Fruit fly (Drosophila melanogaster) whole organism, embryonic: ENCODE measurements around the gene MEP-1.

Source experiments
- Ada2b ChIP-seq: fragments of 200-800 bp; sonication (Bioruptor generic); IDR thresholded peaks from 2 replicates; pipeline ENCODE4 v1.3.6; 2022; ENCODE audit warnings: missing biosample characterization, missing genetic modification characterization
- Bgb ChIP-seq: fragments of 200-800 bp; sonication (Bioruptor generic); IDR thresholded peaks from 2 replicates; pipeline ENCODE4 v1.3.6; 2022; ENCODE audit warnings: missing biosample characterization, missing genetic modification characterization; ENCODE audit not compliant: partially characterized antibody
- CG10147 ChIP-seq: fragments of 200-800 bp; sonication (Bioruptor generic); optimal IDR thresholded peaks from 2 replicates; lab custom pipeline; 2019; ENCODE audit warnings: missing biosample characterization, mild to moderate bottlenecking, missing genetic modification characterization, moderate library complexity
- CG10543 ChIP-seq: fragments of 200-800 bp; sonication (Bioruptor generic); optimal IDR thresholded peaks from 3 replicates; lab custom pipeline; 2017; ENCODE audit warnings: missing biosample characterization, mild to moderate bottlenecking, missing genetic modification characterization, moderate library complexity
- CG11247 ChIP-seq: fragments of 200-800 bp; sonication (Bioruptor generic); IDR thresholded peaks from 2 replicates; pipeline ENCODE4 v1.3.6; 2022; ENCODE audit warnings: missing biosample characterization, missing genetic modification characterization
- CG11456 ChIP-seq: fragments of 200-800 bp; sonication (Bioruptor generic); IDR thresholded peaks from 3 replicates; pipeline ENCODE4 v1.3.6; 2022; ENCODE audit warnings: missing biosample characterization, missing genetic modification characterization
- CG11696 ChIP-seq: fragments of 200-800 bp; sonication (Bioruptor generic); IDR thresholded peaks from 2 replicates; pipeline ENCODE4 v1.3.6; 2022; ENCODE audit warnings: missing biosample characterization, missing genetic modification characterization
- CG12391 ChIP-seq: fragments of 200-800 bp; sonication (Bioruptor generic); optimal IDR thresholded peaks from 3 replicates; lab custom pipeline; 2018; ENCODE audit warnings: missing biosample characterization, mild to moderate bottlenecking, missing genetic modification characterization, moderate library complexity
- CG15601 ChIP-seq: fragments of 200-800 bp; sonication (Bioruptor generic); optimal IDR thresholded peaks from 3 replicates; lab custom pipeline; 2019; ENCODE audit warnings: missing biosample characterization, mild to moderate bottlenecking, missing genetic modification characterization, moderate library complexity
- CG17802 ChIP-seq: fragments of 200-800 bp; sonication (Bioruptor generic); optimal IDR thresholded peaks from 2 replicates; lab custom pipeline; 2018; ENCODE audit warnings: missing biosample characterization, mild to moderate bottlenecking, missing genetic modification characterization, moderate library complexity
- CG2202 ChIP-seq: fragments of 200-800 bp; sonication (Bioruptor generic); optimal IDR thresholded peaks from 2 replicates; lab custom pipeline; 2018; ENCODE audit warnings: missing biosample characterization, mild to moderate bottlenecking, missing genetic modification characterization
- CG34224 ChIP-seq: fragments of 200-800 bp; sonication (Bioruptor generic); IDR thresholded peaks from 3 replicates; pipeline ENCODE4 v1.3.6; 2022; ENCODE audit warnings: missing biosample characterization, missing genetic modification characterization; ENCODE audit not compliant: partially characterized antibody
- CG6765 ChIP-seq: fragments of 200-800 bp; sonication (Bioruptor generic); optimal IDR thresholded peaks from 3 replicates; lab custom pipeline; 2017; ENCODE audit warnings: missing biosample characterization, mild to moderate bottlenecking, missing genetic modification characterization
- CG7556 ChIP-seq: fragments of 200-800 bp; sonication (Bioruptor generic); optimal IDR thresholded peaks from 2 replicates; lab custom pipeline; 2017; ENCODE audit warnings: missing biosample characterization, mild to moderate bottlenecking, missing genetic modification characterization
- CG9437 ChIP-seq: fragments of 200-800 bp; sonication (Bioruptor generic); optimal IDR thresholded peaks from 2 replicates; lab custom pipeline; 2018; ENCODE audit warnings: missing biosample characterization, mild to moderate bottlenecking, missing genetic modification characterization
- CG9932 ChIP-seq: fragments of 200-800 bp; sonication (Bioruptor generic); IDR thresholded peaks from 2 replicates; pipeline ENCODE4 v1.3.6; 2022; ENCODE audit warnings: missing biosample characterization, missing genetic modification characterization
- D19B ChIP-seq: fragments of 200-800 bp; sonication (Bioruptor generic); optimal IDR thresholded peaks from 2 replicates; lab custom pipeline; 2017; ENCODE audit warnings: missing biosample characterization, mild to moderate bottlenecking, missing genetic modification characterization
- Dek ChIP-seq: fragments of 200-800 bp; sonication (Bioruptor generic); optimal IDR thresholded peaks from 3 replicates; lab custom pipeline; 2019; ENCODE audit warnings: missing biosample characterization, mild to moderate bottlenecking, missing genetic modification characterization, moderate library complexity
- Dip2 ChIP-seq: fragments of 200-800 bp; sonication (Bioruptor generic); IDR thresholded peaks from 2 replicates; pipeline ENCODE4 v1.3.6; 2022; ENCODE audit warnings: missing biosample characterization, missing genetic modification characterization
- E2f2 ChIP-seq: fragments of 200-800 bp; sonication (Bioruptor generic); IDR thresholded peaks from 2 replicates; pipeline ENCODE4 v1.3.6; 2022; ENCODE audit warnings: missing biosample characterization, missing genetic modification characterization
- HmgZ ChIP-seq: fragments of 200-800 bp; sonication (Bioruptor generic); optimal IDR thresholded peaks from 2 replicates; lab custom pipeline; 2018; ENCODE audit warnings: missing biosample characterization, mild to moderate bottlenecking, missing genetic modification characterization
- Hmr ChIP-seq: fragments of 200-800 bp; sonication (Bioruptor generic); optimal IDR thresholded peaks from 3 replicates; lab custom pipeline; 2017; ENCODE audit warnings: mild to moderate bottlenecking, missing biosample characterization, missing genetic modification reagents, missing genetic modification characterization
- Lim3 ChIP-seq: fragments of 200-800 bp; sonication (Bioruptor generic); IDR thresholded peaks from 2 replicates; pipeline ENCODE4 v1.3.6; 2022; ENCODE audit warnings: missing biosample characterization, missing genetic modification characterization
- Nf-YB ChIP-seq: fragments of 200-800 bp; sonication (Bioruptor generic); optimal IDR thresholded peaks from 3 replicates; lab custom pipeline; 2019; ENCODE audit warnings: missing biosample characterization, mild to moderate bottlenecking, missing genetic modification characterization, moderate library complexity
- Poxn ChIP-seq: fragments of 200-800 bp; sonication (Bioruptor generic); IDR thresholded peaks from 2 replicates; pipeline ENCODE4 v1.3.6; 2022; ENCODE audit warnings: missing biosample characterization, missing genetic modification characterization
- Ravus ChIP-seq: fragments of 200-800 bp; sonication (Bioruptor generic); IDR thresholded peaks from 2 replicates; pipeline ENCODE4 v1.3.6; 2022; ENCODE audit warnings: missing biosample characterization, missing genetic modification characterization
- Ssrp ChIP-seq: fragments of 200-800 bp; sonication (Bioruptor generic); optimal IDR thresholded peaks from 2 replicates; lab custom pipeline; 2018; ENCODE audit warnings: missing biosample characterization, mild to moderate bottlenecking, missing genetic modification characterization, moderate library complexity
- Stat92E ChIP-seq, 3 experiments: fragments of >200 bp in 2 of 3; fragments of 200-800 bp in 1 of 3; sonication (Bioruptor generic) in 1 of 3; optimal IDR thresholded peaks; 2 replicates each; lab custom pipeline; 2017 to 2019; ENCODE audit warnings: missing biosample characterization in 3 of 3, missing genetic modification characterization in 3 of 3, mild to moderate bottlenecking in 1 of 3, moderate library complexity in 1 of 3
- TFAM ChIP-seq: fragments of 200-800 bp; sonication (Bioruptor generic); optimal IDR thresholded peaks from 2 replicates; lab custom pipeline; 2017; ENCODE audit warnings: missing biosample characterization, missing genetic modification characterization, inconsistent platforms
- Xbp1 ChIP-seq: fragments of 200-800 bp; sonication (Bioruptor generic); optimal IDR thresholded peaks from 3 replicates; lab custom pipeline; 2016; ENCODE audit warnings: missing biosample characterization, mild to moderate bottlenecking, missing genetic modification characterization
- YL-1 ChIP-seq: fragments of 200-800 bp; sonication (Bioruptor generic); optimal IDR thresholded peaks from 3 replicates; lab custom pipeline; 2017; ENCODE audit warnings: missing biosample characterization, mild to moderate bottlenecking, missing genetic modification characterization
- abd-A ChIP-seq: fragments of 200-800 bp; sonication (Bioruptor generic); optimal IDR thresholded peaks from 3 replicates; lab custom pipeline; 2019; ENCODE audit warnings: missing biosample characterization, mild to moderate bottlenecking, missing genetic modification characterization, moderate library complexity
- cg ChIP-seq: fragments of 200-800 bp; sonication (Bioruptor generic); optimal IDR thresholded peaks from 3 replicates; lab custom pipeline; 2019; ENCODE audit warnings: missing biosample characterization, mild to moderate bottlenecking, missing genetic modification characterization, moderate library complexity
- dimm ChIP-seq: fragments of 200-800 bp; sonication (Bioruptor generic); IDR thresholded peaks from 2 replicates; pipeline ENCODE4 v1.3.6; 2022; ENCODE audit warnings: missing biosample characterization, missing genetic modification characterization
- hkb ChIP-seq, 2 experiments: fragments of 200-800 bp in 1 of 2; fragments of >200 bp in 1 of 2; sonication (Bioruptor generic) in 1 of 2; IDR thresholded peaks in 1 of 2; optimal IDR thresholded peaks in 1 of 2; 2 replicates each; pipeline versions ENCODE4 v1.3.6 to Lab custom; 2017 to 2022; ENCODE audit warnings: missing biosample characterization in 1 of 2, missing genetic modification characterization in 1 of 2
- knrl ChIP-seq: fragments of 200-800 bp; sonication (Bioruptor generic); IDR thresholded peaks from 3 replicates; pipeline ENCODE4 v1.3.6; 2022; ENCODE audit warnings: missing biosample characterization, missing genetic modification characterization; ENCODE audit not compliant: partially characterized antibody
- sc ChIP-seq, 3 experiments: fragments of >200 bp in 2 of 3; fragments of 200-800 bp in 1 of 3; sonication (Bioruptor generic) in 1 of 3; optimal IDR thresholded peaks; 2 replicates in 2 of 3; 3 replicates in 1 of 3; lab custom pipeline; 2017; ENCODE audit warnings: mild to moderate bottlenecking in 1 of 3, missing biosample characterization in 1 of 3, missing genetic modification characterization in 1 of 3, missing genetic modification reagents in 1 of 3
- sd ChIP-seq: fragments of 200-800 bp; sonication (Bioruptor generic); optimal IDR thresholded peaks from 3 replicates; lab custom pipeline; 2018; ENCODE audit warnings: missing biosample characterization, mild to moderate bottlenecking, missing genetic modification characterization, moderate library complexity
- sens ChIP-seq: fragments of 200-800 bp; sonication (Bioruptor generic); peaks from one replicate; lab custom pipeline; 2016; ENCODE audit warnings: missing biosample characterization, missing genetic modification characterization
- so ChIP-seq: fragments of 200-800 bp; sonication (Bioruptor generic); IDR thresholded peaks from 3 replicates; pipeline ENCODE4 v1.3.6; 2022; ENCODE audit warnings: missing biosample characterization, missing genetic modification characterization
- tna ChIP-seq: fragments of 200-800 bp; sonication (Bioruptor generic); IDR thresholded peaks from 2 replicates; pipeline ENCODE4 v1.3.6; 2022; ENCODE audit warnings: missing biosample characterization, missing genetic modification characterization; ENCODE audit not compliant: partially characterized antibody
- toy ChIP-seq: fragments of 200-800 bp; sonication (Bioruptor generic); IDR thresholded peaks from 2 replicates; pipeline ENCODE4 v1.3.6; 2022; ENCODE audit warnings: missing biosample characterization, missing genetic modification characterization
- unc-4 ChIP-seq: fragments of 200-800 bp; sonication (Bioruptor generic); IDR thresholded peaks from 2 replicates; pipeline ENCODE4 v1.3.6; 2022; ENCODE audit warnings: missing biosample characterization, missing genetic modification characterization; ENCODE audit not compliant: partially characterized antibody
- unpg ChIP-seq: fragments of 200-800 bp; sonication (Bioruptor generic); optimal IDR thresholded peaks from 3 replicates; lab custom pipeline; 2018; ENCODE audit warnings: missing biosample characterization, mild to moderate bottlenecking, missing genetic modification characterization, moderate library complexity
- wek ChIP-seq: fragments of 200-800 bp; sonication (Bioruptor generic); optimal IDR thresholded peaks from 3 replicates; lab custom pipeline; 2018; ENCODE audit warnings: missing biosample characterization, mild to moderate bottlenecking, missing genetic modification characterization, moderate library complexity
- zfh1 ChIP-seq: fragments of 200-800 bp; sonication (Bioruptor generic); IDR thresholded peaks from 3 replicates; pipeline ENCODE4 v1.3.6; 2022; ENCODE audit warnings: missing biosample characterization, missing genetic modification characterization

Gene MEP-1

dm6 chr3L:2584119-2584805 lies 47.3 kb upstream of the MEP-1 start (continued):
- TF ChIP-seq so (GFP tag; lab: Robert Waterston, UW) (peak; percentile 41; the same call in 2 of the 3 replicates), CG11696 (GFP tag; lab: Robert Waterston, UW) (peak; percentile 93), CG11456 (GFP tag; lab: Robert Waterston, UW) (0 out of 3 replicates have a peak, but pooled peaks have one; percentile 50), sd (peak; percentile 19), Hmr (peak; percentile 92), knrl (GFP tag; lab: Robert Waterston, UW) (peak; percentile 13; the same call in 1 of the 3 replicates), Poxn (no peak), Stat92E (GFP tag; optimal IDR thresholded peaks at IDR 0.05; lab: Kevin White, UChicago) (no peak), CG7556 (GFP tag; lab: Kevin White, UChicago) (peak; percentile 92), YL-1 (peak; percentile 37), sens (GFP tag; lab: Kevin White, UChicago) (peak; percentile 96), cg (GFP tag; lab: Kevin White, UChicago) (peak; percentile 77), unc-4 (GFP tag; lab: Robert Waterston, UW) (peak; percentile 30), CG17802 (tag; lab: Kevin White, UChicago) (peak; percentile 15), wek (GFP tag; lab: Kevin White, UChicago) (peak; percentile 40), dimm (GFP tag; lab: Robert Waterston, UW) (no peak), E2f2 (peak; percentile 47; the same call in 1 of the 2 replicates), CG2202 (tag; lab: Kevin White, UChicago) (peak; percentile 56), Dip2 (GFP tag; lab: Robert Waterston, UW) (0 out of 2 replicates have a peak, but pooled peaks have one; percentile 13), CG34224 (GFP tag; lab: Robert Waterston, UW) (no peak), CG12391 (tag; lab: Kevin White, UChicago) (peak; percentile 87), sc (optimal IDR thresholded peaks at IDR 0.05; lab: Kevin White, UChicago) (no peak), sc (GFP tag; optimal IDR thresholded peaks at IDR 0.05; lab: Kevin White, UChicago) (peak; percentile 84), CG9437 (peak; percentile 85), hkb (optimal IDR thresholded peaks at IDR 0.05; lab: Kevin White, UChicago) (no peak), hkb (GFP tag; IDR thresholded peaks at IDR 0.05; lab: Robert Waterston, UW) (peak; percentile 82), tna (GFP tag; lab: Robert Waterston, UW) (no peak), toy (GFP tag; lab: Robert Waterston, UW) (0 out of 2 replicates have a peak, but pooled peaks have one; percentile 43), D19B (GFP tag; lab: Kevin White, UChicago) (peak; percentile 47), abd-A (peak; percentile 77), TFAM (GFP tag; lab: Kevin White, UChicago) (peak; percentile 20), HmgZ (tag; lab: Kevin White, UChicago) (peak; percentile 49), Lim3 (peak; percentile 36; the same call in 1 of the 2 replicates), zfh1 (GFP tag; lab: Robert Waterston, UW) (peak; percentile 62; the same call in 2 of the 3 replicates), CG10543 (peak; percentile 78), Ada2b (GFP tag; lab: Robert Waterston, UW) (peak; percentile 74), CG11247 (0 out of 2 replicates have a peak, but pooled peaks have one; percentile 6), CG10147 (GFP tag; lab: Kevin White, UChicago) (peak; percentile 83), Xbp1 (GFP tag; lab: Kevin White, UChicago) (peak; percentile 81), unpg (GFP tag; lab: Kevin White, UChicago) (peak; percentile 76), Bgb (GFP tag; lab: Robert Waterston, UW) (peak; percentile 58; the same call in 1 of the 2 replicates), CG9932 (GFP tag; lab: Robert Waterston, UW) (peak; percentile 35; the same call in 1 of the 2 replicates), Nf-YB (peak; percentile 69), Ravus (GFP tag; lab: Robert Waterston, UW) (peak; percentile 27; the same call in 1 of the 2 replicates), CG6765 (GFP tag; lab: Kevin White, UChicago) (no peak), Dek (tag; lab: Kevin White, UChicago) (peak; percentile 67), Ssrp (tag; lab: Kevin White, UChicago) (peak; percentile 78), CG15601 (tag; lab: Kevin White, UChicago) (peak; percentile 83)
